Worm (Caenorhabditis elegans) whole organism, L2 larva: ENCODE results near the gene F55G11.1.

Source experiments
- C34F6.9 ChIP-seq: fragments of 150-350 bp; optimal IDR thresholded peaks from 2 replicates; lab custom pipeline; 2014; ENCODE audit warnings: missing biosample characterization, missing genetic modification characterization
- Y55F3AM.14 ChIP-seq: fragments of 200-800 bp; sonication (Bioruptor generic); optimal IDR thresholded peaks from 2 replicates; lab custom pipeline; 2018; ENCODE audit warnings: mild to moderate bottlenecking, missing genetic modification characterization, missing compliant biosample characterization
- blmp-1 ChIP-seq: sonication (generic microtip); optimal IDR thresholded peaks from 2 replicates; lab custom pipeline; 2017; ENCODE audit warnings: missing genetic modification characterization, mild to moderate bottlenecking, missing compliant biosample characterization, antibody characterized with exemption, moderate library complexity; ENCODE audit not compliant: insufficient read depth
- ceh-16 ChIP-seq: fragments of 150-350 bp; optimal IDR thresholded peaks from 2 replicates; lab custom pipeline; 2014; ENCODE audit warnings: missing biosample characterization, missing genetic modification characterization
- ceh-82 ChIP-seq: fragments of 150-350 bp; optimal IDR thresholded peaks from 2 replicates; lab custom pipeline; 2014; ENCODE audit warnings: missing biosample characterization, missing genetic modification characterization
- egl-27 ChIP-seq: sonication (generic microtip); optimal IDR thresholded peaks from 3 replicates; lab custom pipeline; 2017; ENCODE audit warnings: missing biosample characterization, missing genetic modification reagents, missing genetic modification characterization
- elt-1 ChIP-seq: fragments of 150-350 bp; optimal IDR thresholded peaks from 2 replicates; lab custom pipeline; 2014; ENCODE audit warnings: missing biosample characterization, missing genetic modification characterization
- elt-3 ChIP-seq: sonication (generic microtip); optimal IDR thresholded peaks from 2 replicates; lab custom pipeline; 2017; ENCODE audit warnings: missing biosample characterization, missing genetic modification characterization
- fos-1 ChIP-seq: fragments of 150-350 bp; optimal IDR thresholded peaks from 2 replicates; lab custom pipeline; 2014; ENCODE audit warnings: missing biosample characterization, missing genetic modification characterization
- gmeb-1 ChIP-seq: fragments of 150-350 bp; optimal IDR thresholded peaks from 2 replicates; lab custom pipeline; 2014; ENCODE audit warnings: missing biosample characterization, missing genetic modification characterization
- lin-11 ChIP-seq: fragments of 150-350 bp; sonication (generic microtip); optimal IDR thresholded peaks from 2 replicates; lab custom pipeline; 2014; ENCODE audit warnings: missing biosample characterization, missing genetic modification characterization, inconsistent platforms, mixed read lengths
- lin-13 ChIP-seq: fragments of 150-350 bp; optimal IDR thresholded peaks from 2 replicates; lab custom pipeline; 2014; ENCODE audit warnings: missing biosample characterization, missing genetic modification reagents, missing genetic modification characterization
- lsy-2 ChIP-seq, 2 experiments: fragments of 150-350 bp in 1 of 2; sonication (generic microtip) in 1 of 2; optimal IDR thresholded peaks; 2 replicates each; lab custom pipeline; 2014 to 2017; ENCODE audit warnings: missing biosample characterization in 2 of 2, missing genetic modification characterization in 2 of 2
- mbf-1 ChIP-seq: sonication (generic microtip); optimal IDR thresholded peaks from 2 replicates; lab custom pipeline; 2017; ENCODE audit warnings: missing biosample characterization, missing genetic modification characterization
- nhr-11 ChIP-seq: fragments of 150-350 bp; optimal IDR thresholded peaks from 2 replicates; lab custom pipeline; 2014; ENCODE audit warnings: missing biosample characterization, missing genetic modification characterization
- nhr-129 ChIP-seq: fragments of 150-350 bp; optimal IDR thresholded peaks from 2 replicates; lab custom pipeline; 2014; ENCODE audit warnings: missing biosample characterization, missing genetic modification characterization
- nhr-21 ChIP-seq: fragments of 150-350 bp; optimal IDR thresholded peaks from 2 replicates; lab custom pipeline; 2014; ENCODE audit warnings: missing biosample characterization, missing genetic modification characterization
- nhr-23 ChIP-seq: fragments of 150-350 bp; optimal IDR thresholded peaks from 2 replicates; lab custom pipeline; 2014; ENCODE audit warnings: missing biosample characterization, missing genetic modification reagents, missing genetic modification characterization
- nhr-237 ChIP-seq: fragments of 150-350 bp; optimal IDR thresholded peaks from 2 replicates; lab custom pipeline; 2014; ENCODE audit warnings: missing biosample characterization, missing genetic modification characterization
- nhr-25 ChIP-seq: fragments of 150-350 bp; sonication (generic microtip); optimal IDR thresholded peaks from 3 replicates; lab custom pipeline; 2014; ENCODE audit warnings: missing biosample characterization, missing genetic modification characterization
- nhr-6 ChIP-seq: fragments of 150-350 bp; optimal IDR thresholded peaks from 2 replicates; lab custom pipeline; 2014; ENCODE audit warnings: missing biosample characterization, missing genetic modification characterization
- nhr-77 ChIP-seq: fragments of 150-350 bp; optimal IDR thresholded peaks from 2 replicates; lab custom pipeline; 2014; ENCODE audit warnings: missing biosample characterization, missing genetic modification characterization
- peb-1 ChIP-seq: fragments of 150-350 bp; optimal IDR thresholded peaks from 2 replicates; lab custom pipeline; 2014; ENCODE audit warnings: missing biosample characterization, missing genetic modification characterization
- sem-4 ChIP-seq: fragments of 150-350 bp; optimal IDR thresholded peaks from 2 replicates; lab custom pipeline; 2014; ENCODE audit warnings: missing biosample characterization, missing genetic modification reagents, missing genetic modification characterization
- skn-1 ChIP-seq: sonication (generic microtip); optimal IDR thresholded peaks from 2 replicates; lab custom pipeline; 2017; ENCODE audit warnings: missing biosample characterization, missing genetic modification characterization
- sma-3 ChIP-seq: sonication (generic microtip); optimal IDR thresholded peaks from 2 replicates; lab custom pipeline; 2016; ENCODE audit warnings: missing genetic modification reagents, missing genetic modification characterization, missing compliant biosample characterization
- sma-9 ChIP-seq, 2 experiments: fragments of 150-350 bp in 1 of 2; sonication (generic microtip) in 1 of 2; optimal IDR thresholded peaks; 2 replicates each; lab custom pipeline; 2014 to 2016; ENCODE audit warnings: missing genetic modification characterization in 2 of 2, mild to moderate bottlenecking in 1 of 2, missing biosample characterization in 1 of 2, missing compliant biosample characterization in 1 of 2, missing genetic modification reagents in 1 of 2, moderate library complexity in 1 of 2
- unc-39 ChIP-seq: fragments of 150-350 bp; optimal IDR thresholded peaks from 2 replicates; lab custom pipeline; 2014; ENCODE audit warnings: missing biosample characterization, missing genetic modification characterization
- unc-55 ChIP-seq: fragments of 150-350 bp; sonication (generic microtip); optimal IDR thresholded peaks from 3 replicates; lab custom pipeline; 2014; ENCODE audit warnings: missing biosample characterization, missing genetic modification reagents, missing genetic modification characterization
- unc-62 ChIP-seq: fragments of 150-350 bp; optimal IDR thresholded peaks from 2 replicates; lab custom pipeline; 2014; ENCODE audit warnings: missing biosample characterization, missing genetic modification reagents, missing genetic modification characterization
- zag-1 ChIP-seq: fragments of 150-350 bp; optimal IDR thresholded peaks from 2 replicates; lab custom pipeline; 2014; ENCODE audit warnings: missing biosample characterization, missing genetic modification characterization
- ztf-11 ChIP-seq: sonication (generic microtip); optimal IDR thresholded peaks from 2 replicates; lab custom pipeline; 2017; ENCODE audit warnings: missing biosample characterization, missing genetic modification characterization
- ztf-4 ChIP-seq: fragments of 150-350 bp; optimal IDR thresholded peaks from 2 replicates; lab custom pipeline; 2014; ENCODE audit warnings: missing biosample characterization, missing genetic modification characterization

Gene F55G11.1

DNA sequence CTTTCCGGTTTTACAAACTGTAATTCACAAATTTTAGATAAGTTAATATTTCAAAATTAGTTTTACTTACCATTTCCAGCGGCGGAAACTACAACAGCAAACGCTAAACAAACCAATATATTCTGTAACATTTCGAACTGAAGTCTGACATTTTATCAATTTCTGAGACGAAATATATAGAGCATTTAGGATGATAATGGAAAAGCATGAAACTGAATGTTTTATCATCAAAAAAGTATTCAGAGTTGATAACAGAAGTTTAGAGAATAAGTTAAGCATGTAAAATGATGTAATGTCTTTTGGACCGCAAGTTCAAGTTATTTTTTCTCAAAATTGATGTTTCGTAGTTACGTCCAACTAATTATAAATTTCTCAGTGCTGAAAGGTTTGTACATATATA lies 22.8 kb upstream of the F55G11.1 start, which contains the start of gene F55G11.2:
Gene F55G11.2 (minus strand): TSS at position 149 of the 400 bp plus-strand sequence.
- TF ChIP-seq skn-1 (peak; percentile 21), fos-1 (tag; lab: Kevin White, UChicago) (peak; percentile 82), ceh-82 (tag; lab: Kevin White, UChicago) (no peak)
- TF ChIP-seq, all 48 proteins: peak for 2

ce11 chrIV:12967303-12967702 lies 20.9 kb upstream of the F55G11.1 start:
- TF ChIP-seq mbf-1 (no peak), ztf-4 (tag; lab: Kevin White, UChicago) (no peak), Y55F3AM.14 (no peak), elt-3 (tag; lab: Kevin White, UChicago) (no peak), nhr-23 (tag; lab: Kevin White, UChicago) (no peak), unc-55 (no peak), unc-62 (GFP tag; lab: Kevin White, UChicago) (no peak), nhr-77 (tag; lab: Kevin White, UChicago) (no peak), lin-13 (GFP tag; lab: Kevin White, UChicago) (no peak), nhr-21 (no peak), sma-3 (GFP tag; lab: Kevin White, UChicago) (no peak)

DNA sequence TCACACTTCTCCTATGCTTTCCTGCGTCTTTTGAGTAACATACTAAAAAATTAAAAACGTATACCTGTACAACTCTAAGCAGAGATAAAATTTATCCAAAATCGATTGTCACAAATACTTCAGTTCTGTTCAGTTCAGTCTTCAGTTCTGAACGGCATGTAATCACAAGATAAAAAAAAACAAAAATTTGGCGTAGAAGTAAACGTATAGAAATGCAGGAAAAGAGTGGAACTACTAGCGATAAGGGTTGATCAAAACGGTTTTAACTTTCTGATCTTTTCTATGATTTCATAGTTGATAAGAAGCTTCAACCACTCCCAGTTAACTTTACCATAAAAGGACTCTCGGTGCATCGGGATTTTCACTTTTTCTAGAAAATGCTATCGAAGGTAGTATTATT lies 18.7 kb upstream of the F55G11.1 start, which contains the start of gene dod-22:
Gene dod-22 (plus strand): TSS at position 301 of the 400 bp plus-strand sequence.
- no peak for TF ChIP-seq lsy-2 (tag; optimal IDR thresholded peaks at IDR 0.05; lab: Kevin White, UChicago)
- TF ChIP-seq fos-1 (tag; lab: Kevin White, UChicago) = peak; percentile 21
- TF ChIP-seq lin-13 (GFP tag; lab: Kevin White, UChicago) = no peak
- TF ChIP-seq, all 48 proteins: peak for 1

ce11 chrIV:12964648-12965047 lies 18.3 kb upstream of the F55G11.1 start:
- TF ChIP-seq fos-1 (tag; lab: Kevin White, UChicago) (peak; percentile 56), sma-9 (GFP tag; optimal IDR thresholded peaks at IDR 0.05; lab: Kevin White, UChicago) (peak; percentile 33), sma-9 (tag; optimal IDR thresholded peaks at IDR 0.05; lab: Kevin White, UChicago) (no peak), mbf-1 (no peak)
- TF ChIP-seq, all 48 proteins: peak for 2

- TF ChIP-seq ceh-16 (tag; lab: Kevin White, UChicago) = no peak
- TF ChIP-seq egl-27 (tag; lab: Kevin White, UChicago) = no peak
- TF ChIP-seq peb-1 (tag; lab: Kevin White, UChicago) = no peak
- no peak for TF ChIP-seq nhr-129 (tag; lab: Kevin White, UChicago)
- no peak for TF ChIP-seq ztf-4 (tag; lab: Kevin White, UChicago)
- TF ChIP-seq fos-1 (tag; lab: Kevin White, UChicago) = peak; percentile 86
- peak; percentile 25 for TF ChIP-seq sma-9 (GFP tag; optimal IDR thresholded peaks at IDR 0.05; lab: Kevin White, UChicago)
- no peak for TF ChIP-seq sma-9 (tag; optimal IDR thresholded peaks at IDR 0.05; lab: Kevin White, UChicago)
- TF ChIP-seq gmeb-1 (tag; lab: Kevin White, UChicago) = no peak
- no peak for TF ChIP-seq nhr-25 (tag; lab: Kevin White, UChicago)
- no peak for TF ChIP-seq unc-39 (tag; lab: Kevin White, UChicago)
- TF ChIP-seq unc-62 (GFP tag; lab: Kevin White, UChicago) = no peak
- TF ChIP-seq blmp-1 = no peak
- TF ChIP-seq lin-13 (GFP tag; lab: Kevin White, UChicago) = no peak
- no peak for TF ChIP-seq nhr-23 (tag; lab: Kevin White, UChicago)
- TF ChIP-seq skn-1 = peak; percentile 43
- TF ChIP-seq sem-4 = no peak
Observed at ce11 chrIV:12962564-12962963, 16.2 kb upstream of the F55G11.1 start, which contains the start of gene F55G11.8. Gene F55G11.8 (plus strand): TSS chrIV:12962808.

- TF ChIP-seq unc-55 = no peak
- no peak for TF ChIP-seq mbf-1
- TF ChIP-seq ztf-11 (tag; lab: Kevin White, UChicago) = no peak
- no peak for TF ChIP-seq lin-11 (tag; lab: Kevin White, UChicago)
- TF ChIP-seq, all 48 proteins: peak for 0
Observed at ce11 chrIV:12960136-12960535, 13.7 kb upstream of the F55G11.1 start, which contains the start of gene F55G11.7. Gene F55G11.7 (plus strand): TSS chrIV:12960436.

ce11 chrIV:12957730-12958129 lies 11.3 kb upstream of the F55G11.1 start, which contains the start of gene F55G11.6:
Gene F55G11.6 (plus strand): TSS chrIV:12958030.
- TF ChIP-seq C34F6.9 (tag; lab: Kevin White, UChicago) = no peak
- no peak for TF ChIP-seq elt-1
- TF ChIP-seq nhr-11 (tag; lab: Kevin White, UChicago) = no peak
- TF ChIP-seq mbf-1 = no peak
- no peak for TF ChIP-seq nhr-237
- no peak for TF ChIP-seq zag-1 (tag; lab: Kevin White, UChicago)
- no peak for TF ChIP-seq skn-1
- TF ChIP-seq nhr-77 (tag; lab: Kevin White, UChicago) = no peak
- TF ChIP-seq sma-3 (GFP tag; lab: Kevin White, UChicago) = no peak
- no peak for TF ChIP-seq nhr-23 (tag; lab: Kevin White, UChicago)
- TF ChIP-seq nhr-6 (tag; lab: Kevin White, UChicago) = no peak
- TF ChIP-seq ztf-11 (tag; lab: Kevin White, UChicago) = no peak
- no peak for TF ChIP-seq unc-55
